Fruit fly (Drosophila melanogaster) whole organism, embryonic: ENCODE results near the gene CG8960.
A peak's percentile ranks its signal among the peaks of the same experiment; 100 is the strongest.

Experiments used
- Antp ChIP-seq: fragments of 200-800 bp; sonication (Bioruptor generic); optimal IDR thresholded peaks from 3 replicates; lab custom pipeline; 2016; ENCODE audit warnings: missing biosample characterization, missing genetic modification characterization
- Awh ChIP-seq: fragments of 200-800 bp; sonication (Bioruptor generic); IDR thresholded peaks from 2 replicates; pipeline ENCODE4, ENCODE4 v1.3.6; 2022; ENCODE audit warnings: missing biosample characterization, missing genetic modification characterization
- BtbVII ChIP-seq: fragments of 200-800 bp; sonication (Bioruptor generic); optimal IDR thresholded peaks from 3 replicates; lab custom pipeline; 2017; ENCODE audit warnings: missing biosample characterization, mild to moderate bottlenecking, missing genetic modification characterization
- CG10274 ChIP-seq: fragments of 200-800 bp; sonication (Bioruptor generic); optimal IDR thresholded peaks from 3 replicates; lab custom pipeline; 2017; ENCODE audit warnings: missing biosample characterization, mild to moderate bottlenecking, missing genetic modification characterization
- CG10979 ChIP-seq: fragments of 200-800 bp; sonication (Bioruptor generic); optimal IDR thresholded peaks from 2 replicates; lab custom pipeline; 2018; ENCODE audit warnings: missing biosample characterization, mild to moderate bottlenecking, missing genetic modification characterization, moderate library complexity
- CG11247 ChIP-seq: fragments of 200-800 bp; sonication (Bioruptor generic); IDR thresholded peaks from 2 replicates; pipeline ENCODE4 v1.3.6; 2022; ENCODE audit warnings: missing biosample characterization, missing genetic modification characterization
- CG12942 ChIP-seq: fragments of 200-800 bp; sonication (Bioruptor generic); optimal IDR thresholded peaks from 3 replicates; lab custom pipeline; 2016; ENCODE audit warnings: missing biosample characterization, missing genetic modification characterization
- CG13775 ChIP-seq: fragments of 200-800 bp; sonication (Bioruptor generic); optimal IDR thresholded peaks from 3 replicates; lab custom pipeline; 2017; ENCODE audit warnings: missing biosample characterization, mild to moderate bottlenecking, missing genetic modification characterization
- CG15073 ChIP-seq: fragments of 200-800 bp; sonication (Bioruptor generic); optimal IDR thresholded peaks from 2 replicates; lab custom pipeline; 2016; ENCODE audit warnings: missing biosample characterization, missing genetic modification characterization
- CG15601 ChIP-seq: fragments of 200-800 bp; sonication (Bioruptor generic); optimal IDR thresholded peaks from 3 replicates; lab custom pipeline; 2019; ENCODE audit warnings: missing biosample characterization, mild to moderate bottlenecking, missing genetic modification characterization, moderate library complexity
- CG1603 ChIP-seq: fragments of 200-800 bp; sonication (Bioruptor generic); optimal IDR thresholded peaks from 2 replicates; lab custom pipeline; 2019; ENCODE audit warnings: missing biosample characterization, mild to moderate bottlenecking, missing genetic modification characterization, moderate library complexity
- CG18476 ChIP-seq: fragments of 200-800 bp; sonication (Bioruptor generic); optimal IDR thresholded peaks from 2 replicates; lab custom pipeline; 2016; ENCODE audit warnings: missing biosample characterization, mild to moderate bottlenecking, missing genetic modification characterization
- CG18619 ChIP-seq: fragments of 200-800 bp; sonication (Bioruptor generic); optimal IDR thresholded peaks from 3 replicates; lab custom pipeline; 2017; ENCODE audit warnings: missing biosample characterization, mild to moderate bottlenecking, missing genetic modification characterization
- CG2120 ChIP-seq: fragments of 200-800 bp; sonication (Bioruptor generic); optimal IDR thresholded peaks from 3 replicates; lab custom pipeline; 2016; ENCODE audit warnings: missing biosample characterization, missing genetic modification characterization
- CG2199 ChIP-seq: fragments of 200-800 bp; sonication (Bioruptor generic); IDR thresholded peaks from 3 replicates; pipeline ENCODE4 v1.3.6; 2022; ENCODE audit warnings: missing biosample characterization, missing genetic modification characterization
- CG2678 ChIP-seq: fragments of 200-800 bp; sonication (Bioruptor generic); optimal IDR thresholded peaks from 3 replicates; lab custom pipeline; 2019; ENCODE audit warnings: missing biosample characterization, mild to moderate bottlenecking, missing genetic modification characterization, moderate library complexity
- CG4328 ChIP-seq: fragments of 200-800 bp; sonication (Bioruptor generic); optimal IDR thresholded peaks from 3 replicates; lab custom pipeline; 2017; ENCODE audit warnings: missing biosample characterization, missing genetic modification reagents, missing genetic modification characterization
- CG5180 ChIP-seq: fragments of 200-800 bp; sonication (Bioruptor generic); optimal IDR thresholded peaks from 3 replicates; lab custom pipeline; 2017; ENCODE audit warnings: missing biosample characterization, missing genetic modification characterization, mild to moderate bottlenecking, moderate library complexity, missing genetic modification reagents
- CG6272 ChIP-seq: fragments of 200-800 bp; sonication (Bioruptor generic); IDR thresholded peaks from 2 replicates; pipeline ENCODE4 v1.3.6; 2022; ENCODE audit warnings: missing biosample characterization, missing genetic modification characterization
- CG7928 ChIP-seq: fragments of 200-800 bp; sonication (Bioruptor generic); optimal IDR thresholded peaks from 2 replicates; lab custom pipeline; 2017; ENCODE audit warnings: missing biosample characterization, mild to moderate bottlenecking, missing genetic modification characterization
- CG7963 ChIP-seq: fragments of 200-800 bp; sonication (Bioruptor generic); IDR thresholded peaks from 3 replicates; pipeline ENCODE4 v1.3.6; 2022; ENCODE audit warnings: missing biosample characterization, missing genetic modification characterization; ENCODE audit not compliant: partially characterized antibody
- CG7987 ChIP-seq: fragments of 200-800 bp; sonication (Bioruptor generic); optimal IDR thresholded peaks from 2 replicates; lab custom pipeline; 2018; ENCODE audit warnings: missing biosample characterization, mild to moderate bottlenecking, missing genetic modification characterization, moderate library complexity
- CG8765 ChIP-seq: fragments of 200-800 bp; sonication (Bioruptor generic); IDR thresholded peaks from 2 replicates; pipeline ENCODE4 v1.3.6; 2022; ENCODE audit warnings: missing biosample characterization, missing genetic modification characterization
- CkIIα-i1 ChIP-seq: fragments of 200-800 bp; sonication (Bioruptor generic); IDR thresholded peaks from 2 replicates; pipeline ENCODE4 v1.3.6; 2022; ENCODE audit warnings: missing biosample characterization, missing genetic modification characterization
- Dip2 ChIP-seq: fragments of 200-800 bp; sonication (Bioruptor generic); IDR thresholded peaks from 2 replicates; pipeline ENCODE4 v1.3.6; 2022; ENCODE audit warnings: missing biosample characterization, missing genetic modification characterization
- Ets97D ChIP-seq: fragments of 200-800 bp; sonication (Bioruptor generic); optimal IDR thresholded peaks from 3 replicates; lab custom pipeline; 2016; ENCODE audit warnings: missing biosample characterization, missing genetic modification characterization
- Kr ChIP-seq: fragments of 200-800 bp; sonication (Bioruptor generic); optimal IDR thresholded peaks from 2 replicates; lab custom pipeline; 2017; ENCODE audit warnings: missing biosample characterization, mild to moderate bottlenecking, missing genetic modification characterization
- Lim3 ChIP-seq: fragments of 200-800 bp; sonication (Bioruptor generic); IDR thresholded peaks from 2 replicates; pipeline ENCODE4 v1.3.6; 2022; ENCODE audit warnings: missing biosample characterization, missing genetic modification characterization
- Oaz ChIP-seq: fragments of 200-800 bp; sonication (Bioruptor generic); IDR thresholded peaks from 2 replicates; pipeline ENCODE4 v1.3.6; 2022; ENCODE audit warnings: missing biosample characterization, missing genetic modification characterization
- Pdp1 ChIP-seq, 2 experiments: fragments of 200-800 bp; sonication (Bioruptor generic); optimal IDR thresholded peaks; 3 replicates each; lab custom pipeline; 2016; ENCODE audit warnings: missing biosample characterization in 2 of 2, missing genetic modification characterization in 2 of 2, mild to moderate bottlenecking in 1 of 2, moderate library complexity in 1 of 2
- Trl ChIP-seq, 3 experiments: fragments of >200 bp in 2 of 3; fragments of 200-800 bp in 1 of 3; sonication (Bioruptor generic) in 1 of 3; optimal IDR thresholded peaks; 2 replicates in 1 of 3; 3 replicates in 2 of 3; lab custom pipeline; 2016 to 2017; ENCODE audit warnings: missing biosample characterization in 1 of 3, missing genetic modification characterization in 1 of 3
- al ChIP-seq: fragments of 200-800 bp; sonication (Bioruptor generic); IDR thresholded peaks from 2 replicates; pipeline ENCODE4 v1.3.6; 2022; ENCODE audit warnings: missing biosample characterization, missing genetic modification characterization
- ash1 ChIP-seq: fragments of 200-800 bp; sonication (Bioruptor generic); optimal IDR thresholded peaks from 2 replicates; lab custom pipeline; 2018; ENCODE audit warnings: missing biosample characterization, mild to moderate bottlenecking, missing genetic modification characterization
- cad ChIP-seq: fragments of >200 bp; optimal IDR thresholded peaks from 2 replicates; lab custom pipeline; 2017; ENCODE audit warnings: missing biosample characterization, missing genetic modification characterization
- chif ChIP-seq, 2 experiments: fragments of 200-800 bp; sonication (Bioruptor generic); optimal IDR thresholded peaks; 3 replicates each; lab custom pipeline; 2016; ENCODE audit warnings: missing biosample characterization in 2 of 2, missing genetic modification characterization in 2 of 2
- dan ChIP-seq: fragments of 200-800 bp; sonication (Bioruptor generic); IDR thresholded peaks from 2 replicates; pipeline ENCODE4 v1.3.6; 2022; ENCODE audit warnings: missing biosample characterization, missing genetic modification characterization
- dmrt11E ChIP-seq: fragments of 200-800 bp; sonication (Bioruptor generic); optimal IDR thresholded peaks from 3 replicates; lab custom pipeline; 2018; ENCODE audit warnings: missing biosample characterization, mild to moderate bottlenecking, missing genetic modification characterization, moderate library complexity
- fru ChIP-seq: fragments of >200 bp; optimal IDR thresholded peaks from 2 replicates; lab custom pipeline; 2017
- grau ChIP-seq: fragments of 200-800 bp; optimal IDR thresholded peaks from 3 replicates; lab custom pipeline; 2019; ENCODE audit warnings: missing biosample characterization, mild to moderate bottlenecking, missing genetic modification characterization, moderate library complexity
- ind ChIP-seq: fragments of 200-800 bp; sonication (Bioruptor generic); optimal IDR thresholded peaks from 3 replicates; lab custom pipeline; 2016; ENCODE audit warnings: missing biosample characterization, missing genetic modification characterization
- kah ChIP-seq: fragments of 200-800 bp; sonication (Bioruptor generic); optimal IDR thresholded peaks from 2 replicates; lab custom pipeline; 2018; ENCODE audit warnings: missing biosample characterization, mild to moderate bottlenecking, missing genetic modification characterization
- lilli ChIP-seq: fragments of 200-800 bp; sonication (Bioruptor generic); optimal IDR thresholded peaks from 3 replicates; lab custom pipeline; 2016; ENCODE audit warnings: missing biosample characterization, missing genetic modification characterization
- pho ChIP-seq: fragments of 200-800 bp; sonication (Bioruptor generic); optimal IDR thresholded peaks from 2 replicates; lab custom pipeline; 2016; ENCODE audit warnings: missing biosample characterization, missing genetic modification characterization
- salm ChIP-seq: fragments of 200-800 bp; sonication (Bioruptor generic); optimal IDR thresholded peaks from 2 replicates; lab custom pipeline; 2018; ENCODE audit warnings: missing biosample characterization, mild to moderate bottlenecking, missing genetic modification characterization
- sisA ChIP-seq: fragments of 200-800 bp; sonication (Bioruptor generic); IDR thresholded peaks from 2 replicates; pipeline ENCODE4 v1.3.6; 2022; ENCODE audit warnings: missing biosample characterization, missing genetic modification characterization
- sob ChIP-seq: fragments of 200-800 bp; sonication (Bioruptor generic); IDR thresholded peaks from 2 replicates; pipeline ENCODE4 v1.3.6; 2022; ENCODE audit warnings: missing biosample characterization, missing genetic modification characterization
- stc ChIP-seq: fragments of 200-800 bp; sonication (Bioruptor generic); IDR thresholded peaks from 2 replicates; pipeline ENCODE4 v1.3.6; 2022; ENCODE audit warnings: missing biosample characterization, missing genetic modification characterization
- tgo ChIP-seq: fragments of 200-800 bp; sonication (Bioruptor generic); IDR thresholded peaks from 3 replicates; pipeline ENCODE4 v1.3.6; 2022; ENCODE audit warnings: missing biosample characterization, missing genetic modification characterization
- vfl ChIP-seq: fragments of 200-800 bp; sonication (Bioruptor generic); optimal IDR thresholded peaks from 2 replicates; lab custom pipeline; 2016; ENCODE audit warnings: missing biosample characterization, missing genetic modification characterization
- zfh1 ChIP-seq: fragments of 200-800 bp; sonication (Bioruptor generic); IDR thresholded peaks from 3 replicates; pipeline ENCODE4 v1.3.6; 2022; ENCODE audit warnings: missing biosample characterization, missing genetic modification characterization

The CG8960 gene

dm6 chr3L:2151588-2152372 lies 45.0 kb upstream of the CG8960 start, which contains the start of gene zormin (continued):
- TF ChIP-seq Pdp1 (GFP tag; optimal IDR thresholded peaks at IDR 0.05; lab: Kevin White, UChicago), result peak; percentile 22 to 26
- no peak for TF ChIP-seq zfh1 (GFP tag; lab: Robert Waterston, UW)
- no peak for TF ChIP-seq CG18619 (GFP tag; lab: Kevin White, UChicago)
- no peak for TF ChIP-seq vfl (GFP tag; lab: Kevin White, UChicago)
- peak; percentile 48 for TF ChIP-seq ind (GFP tag; lab: Kevin White, UChicago)
- no peak for TF ChIP-seq CG18476 (GFP tag; lab: Kevin White, UChicago)
- TF ChIP-seq Antp (GFP tag; lab: Kevin White, UChicago), result peak; percentile 43
- TF ChIP-seq CG10274 (GFP tag; lab: Kevin White, UChicago), result no peak
- peak; percentile 61; the same call in 2 of the 3 replicates for TF ChIP-seq tgo (GFP tag; lab: Robert Waterston, UW)
- peak; percentile 42 for TF ChIP-seq CG2678 (tag; lab: Kevin White, UChicago)
- no peak for TF ChIP-seq Oaz (GFP tag; lab: Robert Waterston, UW)
- no peak for TF ChIP-seq CG12942 (GFP tag; lab: Kevin White, UChicago)
- TF ChIP-seq dan, result no peak
- no peak for TF ChIP-seq ash1 (GFP tag; lab: Kevin White, UChicago)
- no peak for TF ChIP-seq CG7928 (GFP tag; lab: Kevin White, UChicago)
- TF ChIP-seq Lim3 (GFP tag; lab: Robert Waterston, UW), result no peak
- no peak for TF ChIP-seq cad (GFP tag; lab: Kevin White, UChicago)
- no peak for TF ChIP-seq CkIIα-i1 (GFP tag; lab: Robert Waterston, UW)
- TF ChIP-seq CG7987 (GFP tag; lab: Kevin White, UChicago), result no peak
- TF ChIP-seq grau (tag; lab: Kevin White, UChicago), result no peak
- TF ChIP-seq CG7963 (GFP tag; lab: Robert Waterston, UW), result no peak
- TF ChIP-seq Awh (GFP tag; lab: Robert Waterston, UW), result peak; percentile 59; the same call in 1 of the 2 replicates
- TF ChIP-seq Trl (optimal IDR thresholded peaks at IDR 0.05; lab: Kevin White, UChicago), result peak; percentile 85 to 95
- TF ChIP-seq Trl (GFP tag; optimal IDR thresholded peaks at IDR 0.05; lab: Kevin White, UChicago), result peak; percentile 7
- peak; percentile 75 for TF ChIP-seq sisA (GFP tag; lab: Robert Waterston, UW)
- TF ChIP-seq al (GFP tag; lab: Robert Waterston, UW), result no peak
- TF ChIP-seq sob (GFP tag; lab: Robert Waterston, UW), result no peak; the same call in 1 of the 2 replicates
- TF ChIP-seq BtbVII (GFP tag; lab: Kevin White, UChicago), result no peak
- TF ChIP-seq salm (tag; lab: Kevin White, UChicago), result no peak
- no peak for TF ChIP-seq Kr (GFP tag; lab: Kevin White, UChicago)
- TF ChIP-seq CG15601 (tag; lab: Kevin White, UChicago), result no peak
- TF ChIP-seq stc (GFP tag; lab: Robert Waterston, UW), result no peak; the same call in 1 of the 2 replicates
- TF ChIP-seq fru (lab: Kevin White, UChicago), result no peak
- no peak for TF ChIP-seq CG6272 (GFP tag; lab: Robert Waterston, UW)
- TF ChIP-seq Dip2 (GFP tag; lab: Robert Waterston, UW), result no peak
- TF ChIP-seq CG15073 (GFP tag; lab: Kevin White, UChicago), result no peak
- no peak for TF ChIP-seq lilli (GFP tag; lab: Kevin White, UChicago)
- no peak for TF ChIP-seq CG13775 (GFP tag; lab: Kevin White, UChicago)
- TF ChIP-seq CG8765 (GFP tag; lab: Robert Waterston, UW), result no peak
- no peak for TF ChIP-seq Ets97D (GFP tag; lab: Kevin White, UChicago)
- TF ChIP-seq CG2199 (GFP tag; lab: Robert Waterston, UW), result no peak
- no peak for TF ChIP-seq CG2120
- peak; percentile 19 for TF ChIP-seq CG10979 (tag; lab: Kevin White, UChicago)
- 0 out of 2 replicates have a peak, but pooled peaks have one; percentile 21 for TF ChIP-seq CG11247 (GFP tag; lab: Robert Waterston, UW)
- TF ChIP-seq chif (GFP tag; optimal IDR thresholded peaks at IDR 0.05; lab: Kevin White, UChicago), result no peak
- TF ChIP-seq pho (GFP tag; lab: Kevin White, UChicago), result no peak
- TF ChIP-seq CG5180 (GFP tag; lab: Kevin White, UChicago), result peak; percentile 95
- TF ChIP-seq CG4328 (GFP tag; lab: Kevin White, UChicago), result no peak
- peak; percentile 39 for TF ChIP-seq CG1603 (tag; lab: Kevin White, UChicago)
- TF ChIP-seq dmrt11E (tag; lab: Kevin White, UChicago), result no peak
- no peak for TF ChIP-seq kah
